Fruit fly (Drosophila melanogaster) Kc167 (cell line): ENCODE results near the gene Nfs1.

Source experiments
- Myc ChIP-seq: fragments of >200 bp; optimal IDR thresholded peaks from 2 replicates; lab custom pipeline; 2017; ENCODE audit warnings: missing external identifiers
- h ChIP-seq: fragments of >200 bp; optimal IDR thresholded peaks from 3 replicates; lab custom pipeline; 2018; ENCODE audit warnings: missing external identifiers
- psq ChIP-seq: fragments of >200 bp; optimal IDR thresholded peaks from 2 replicates; lab custom pipeline; 2017; ENCODE audit warnings: missing external identifiers

dm6 chr2L:11981210-11981609 is 18.2 kb upstream of the Nfs1 start, which contains the start of gene CG16965:
- TF ChIP-seq h (lab: Kevin White, UChicago) (no peak), psq (no peak), Myc (lab: Kevin White, UChicago) (no peak)
